Worm (Caenorhabditis elegans) whole organism, L1 larva: ENCODE data around the gene mltn-9.
A peak's percentile ranks its signal among the peaks of the same experiment; 100 is the strongest.

Experiments
- C04F5.9 ChIP-seq: sonication (generic microtip); optimal IDR thresholded peaks from 2 replicates; lab custom pipeline; 2016; ENCODE audit warnings: missing genetic modification characterization, missing compliant biosample characterization
- Y116A8C.19 ChIP-seq: sonication (generic microtip); optimal IDR thresholded peaks from 2 replicates; lab custom pipeline; 2016; ENCODE audit warnings: missing compliant biosample characterization, missing genetic modification characterization, borderline replicate concordance
- aha-1 ChIP-seq: fragments of 150-350 bp; optimal IDR thresholded peaks from 2 replicates; lab custom pipeline; 2014; ENCODE audit warnings: missing biosample characterization, missing genetic modification characterization
- alr-1 ChIP-seq: fragments of 200-800 bp; sonication (Bioruptor generic); optimal IDR thresholded peaks from 2 replicates; lab custom pipeline; 2018; ENCODE audit warnings: borderline replicate concordance, mild to moderate bottlenecking, missing genetic modification characterization, missing compliant biosample characterization
- ama-1 ChIP-seq: fragments of 150-350 bp; optimal IDR thresholded peaks from 2 replicates; lab custom pipeline; 2014
- blmp-1 ChIP-seq: fragments of 150-350 bp; optimal IDR thresholded peaks from 2 replicates; lab custom pipeline; 2014; ENCODE audit warnings: missing biosample characterization, missing genetic modification characterization
- ceh-8 ChIP-seq: fragments of 200-800 bp; sonication (Bioruptor generic); optimal IDR thresholded peaks from 2 replicates; lab custom pipeline; 2018; ENCODE audit warnings: mild to moderate bottlenecking, missing genetic modification characterization, moderate library complexity, missing compliant biosample characterization
- ces-1 ChIP-seq: fragments of 150-350 bp; optimal IDR thresholded peaks from 2 replicates; lab custom pipeline; 2014; ENCODE audit warnings: missing biosample characterization, missing genetic modification reagents, missing genetic modification characterization
- efl-1 ChIP-seq, 4 experiments: fragments of 150-350 bp; optimal IDR thresholded peaks in 3 of 4; peaks in 1 of 4; 1 replicate in 1 of 4; 2 replicates in 3 of 4; lab custom pipeline; 2014; ENCODE audit warnings: missing biosample characterization in 2 of 4, missing genetic modification characterization in 2 of 4, missing genetic modification reagents in 2 of 4
- egl-13 ChIP-seq: sonication (generic microtip); optimal IDR thresholded peaks from 2 replicates; lab custom pipeline; 2016; ENCODE audit warnings: missing genotype, missing genetic modification reagents, missing genetic modification characterization, missing compliant biosample characterization
- elt-2 ChIP-seq: sonication (generic microtip); optimal IDR thresholded peaks from 2 replicates; lab custom pipeline; 2016; ENCODE audit warnings: missing genetic modification characterization, mild to moderate bottlenecking, inconsistent platforms, missing compliant biosample characterization, missing genetic modification reagents
- fkh-4 ChIP-seq: sonication (generic microtip); optimal IDR thresholded peaks from 2 replicates; lab custom pipeline; 2016; ENCODE audit warnings: missing compliant biosample characterization, missing genetic modification characterization, borderline replicate concordance
- grh-1 ChIP-seq: fragments of 200-800 bp; sonication (Bioruptor generic); IDR thresholded peaks from 2 replicates; pipeline ENCODE4 v1.3.6; 2022; ENCODE audit warnings: missing genetic modification reagents, missing genetic modification characterization, missing compliant biosample characterization
- hlh-17 ChIP-seq: fragments of 200-800 bp; sonication (Bioruptor generic); optimal IDR thresholded peaks from 2 replicates; lab custom pipeline; 2018; ENCODE audit warnings: missing genetic modification characterization, mild to moderate bottlenecking, missing compliant biosample characterization, moderate library complexity, borderline replicate concordance
- irx-1 ChIP-seq: sonication (generic microtip); optimal IDR thresholded peaks from 2 replicates; lab custom pipeline; 2016; ENCODE audit warnings: missing genetic modification characterization, missing compliant biosample characterization
- isw-1 ChIP-seq: fragments of 200-800 bp; sonication (Bioruptor generic); IDR thresholded peaks from 2 replicates; pipeline ENCODE4 v1.3.6; 2022; ENCODE audit warnings: missing genetic modification characterization, missing compliant biosample characterization
- lin-15B ChIP-seq: fragments of 150-350 bp; sonication (generic microtip); optimal IDR thresholded peaks from 3 replicates; lab custom pipeline; 2014; ENCODE audit warnings: missing biosample characterization, missing genetic modification characterization
- lir-3 ChIP-seq: sonication (generic microtip); optimal IDR thresholded peaks from 2 replicates; lab custom pipeline; 2016; ENCODE audit warnings: mild to moderate bottlenecking, missing genetic modification characterization, moderate library complexity, missing compliant biosample characterization; ENCODE audit not compliant: poor library complexity
- lsy-2 ChIP-seq, 2 experiments: fragments of 150-350 bp; optimal IDR thresholded peaks; 2 replicates each; lab custom pipeline; 2014; ENCODE audit warnings: missing biosample characterization in 2 of 2, missing genetic modification characterization in 2 of 2
- mef-2 ChIP-seq: fragments of 150-350 bp; optimal IDR thresholded peaks from 2 replicates; lab custom pipeline; 2014; ENCODE audit warnings: missing biosample characterization, missing genetic modification characterization
- mep-1 ChIP-seq: fragments of 150-350 bp; optimal IDR thresholded peaks from 2 replicates; lab custom pipeline; 2014; ENCODE audit warnings: missing biosample characterization, missing genetic modification characterization
- nhr-11 ChIP-seq: fragments of 150-350 bp; optimal IDR thresholded peaks from 2 replicates; lab custom pipeline; 2014; ENCODE audit warnings: missing biosample characterization, missing genetic modification characterization
- nhr-237 ChIP-seq: fragments of 150-350 bp; optimal IDR thresholded peaks from 2 replicates; lab custom pipeline; 2014; ENCODE audit warnings: missing biosample characterization, missing genetic modification characterization
- nhr-47 ChIP-seq: sonication (generic microtip); optimal IDR thresholded peaks from 2 replicates; lab custom pipeline; 2016; ENCODE audit warnings: mild to moderate bottlenecking, missing genetic modification characterization, moderate library complexity, missing compliant biosample characterization
- nhr-71 ChIP-seq: sonication (generic microtip); optimal IDR thresholded peaks from 2 replicates; lab custom pipeline; 2016; ENCODE audit warnings: mild to moderate bottlenecking, missing genetic modification characterization, moderate library complexity, missing compliant biosample characterization
- nhr-76 ChIP-seq: sonication (generic microtip); optimal IDR thresholded peaks from 2 replicates; lab custom pipeline; 2017; ENCODE audit warnings: missing biosample characterization, missing genetic modification characterization
- nhr-77 ChIP-seq: fragments of 150-350 bp; optimal IDR thresholded peaks from 2 replicates; lab custom pipeline; 2014; ENCODE audit warnings: missing biosample characterization, missing genetic modification characterization
- nhr-84 ChIP-seq: sonication (generic microtip); optimal IDR thresholded peaks from 2 replicates; lab custom pipeline; 2017; ENCODE audit warnings: missing biosample characterization, missing genetic modification characterization
- nhr-90 ChIP-seq: sonication (generic microtip); optimal IDR thresholded peaks from 2 replicates; lab custom pipeline; 2016; ENCODE audit warnings: mild to moderate bottlenecking, missing genetic modification characterization, missing compliant biosample characterization; ENCODE audit not compliant: poor library complexity
- pqm-1 ChIP-seq: sonication (generic microtip); optimal IDR thresholded peaks from 3 replicates; lab custom pipeline; 2017; ENCODE audit warnings: missing biosample characterization, missing genetic modification characterization
- skn-1 ChIP-seq: fragments of 150-350 bp; optimal IDR thresholded peaks from 2 replicates; lab custom pipeline; 2014; ENCODE audit warnings: missing biosample characterization, missing genetic modification characterization
- sup-37 ChIP-seq: fragments of 200-800 bp; sonication (Bioruptor generic); optimal IDR thresholded peaks from 2 replicates; lab custom pipeline; 2018; ENCODE audit warnings: mild to moderate bottlenecking, missing genetic modification characterization, missing compliant biosample characterization
- swsn-7 ChIP-seq: sonication (generic microtip); optimal IDR thresholded peaks from 2 replicates; lab custom pipeline; 2016; ENCODE audit warnings: missing genetic modification characterization, missing compliant biosample characterization
- tlp-1 ChIP-seq: fragments of 150-350 bp; optimal IDR thresholded peaks from 2 replicates; lab custom pipeline; 2014; ENCODE audit warnings: missing biosample characterization, missing genetic modification characterization
- ztf-11 ChIP-seq, 2 experiments: sonication (generic microtip); optimal IDR thresholded peaks; 2 replicates each; lab custom pipeline; 2016 to 2017; ENCODE audit warnings: missing genetic modification characterization in 2 of 2, missing biosample characterization in 1 of 2, missing compliant biosample characterization in 1 of 2

mltn-9 gene

DNA sequence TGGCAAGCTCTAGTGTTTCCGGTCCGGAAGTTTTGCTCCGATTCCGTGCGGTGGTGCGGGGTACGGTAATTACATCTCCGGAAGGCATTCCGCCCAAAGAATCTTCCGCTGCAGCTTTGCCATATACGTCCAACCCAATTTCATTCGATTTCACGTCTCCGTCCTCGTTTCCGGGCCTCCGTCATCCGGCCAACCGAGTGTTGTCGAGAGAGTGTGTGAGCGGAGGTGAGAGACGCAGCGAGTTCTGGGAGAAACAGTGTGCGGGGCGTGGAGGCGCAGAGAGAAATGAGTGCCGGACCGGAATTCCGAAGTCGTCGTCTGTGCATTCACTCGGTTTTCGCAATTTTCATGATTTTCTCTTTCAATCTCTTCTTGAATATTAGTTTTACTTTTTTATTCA lies 46.5 kb upstream of the mltn-9 start (continued):
- TF ChIP-seq nhr-47 (tag; lab: Kevin White, UChicago) (peak; percentile 36), ceh-8 (GFP tag; lab: Kevin White, UChicago) (no peak), isw-1 (GFP tag; lab: Robert Waterston, UW) (peak; percentile 20), fkh-4 (tag; lab: Kevin White, UChicago) (no peak), lin-15B (tag; lab: Kevin White, UChicago) (no peak), mep-1 (tag; lab: Kevin White, UChicago) (no peak), nhr-84 (tag; lab: Kevin White, UChicago) (no peak), aha-1 (tag; lab: Kevin White, UChicago) (no peak), lir-3 (tag; lab: Kevin White, UChicago) (no peak), Y116A8C.19 (tag; lab: Kevin White, UChicago) (no peak), tlp-1 (no peak), nhr-90 (tag; lab: Kevin White, UChicago) (no peak), efl-1 (optimal IDR thresholded peaks at IDR 0.05; lab: Kevin White, UChicago) (peak; percentile 32 to 70), efl-1 (GFP tag; optimal IDR thresholded peaks at IDR 0.05 in 1 of 2; lab: Kevin White, UChicago) (peak; percentile 9 to 66), mef-2 (no peak), nhr-237 (tag; lab: Kevin White, UChicago) (no peak), pqm-1 (no peak), ama-1 (no peak), nhr-11 (no peak), sup-37 (GFP tag; lab: Kevin White, UChicago) (no peak), swsn-7 (tag; lab: Kevin White, UChicago) (peak; percentile 22)

DNA sequence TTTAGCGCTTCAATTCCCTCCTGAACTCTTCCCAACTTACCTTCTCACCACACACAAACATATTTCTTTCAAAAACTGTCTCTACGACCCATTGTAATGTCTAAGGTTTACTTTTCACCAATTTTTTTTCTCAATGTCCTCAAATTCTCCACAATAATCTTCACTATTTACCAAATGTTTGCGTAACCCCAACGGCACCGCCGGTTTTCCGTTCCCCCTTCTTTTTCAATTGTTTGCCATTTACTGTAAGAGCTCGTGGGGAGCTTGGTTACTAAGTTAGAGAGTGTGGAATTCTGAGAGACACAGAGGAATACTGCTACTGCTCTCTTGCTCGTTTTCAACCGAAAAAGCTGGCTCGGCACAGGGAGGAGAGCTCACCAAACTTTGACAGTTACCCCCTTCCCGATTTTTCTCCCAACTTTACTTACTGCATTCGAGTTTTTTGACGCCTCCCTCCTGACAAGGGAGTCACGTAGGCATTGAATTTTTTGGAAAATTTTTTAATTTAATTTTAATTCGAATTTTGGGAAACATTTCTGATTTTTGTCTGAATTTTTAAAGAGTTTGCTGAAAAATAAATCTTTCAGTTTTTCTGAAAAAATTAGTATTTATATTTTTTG lies 45.2 kb upstream of the mltn-9 start:
- TF ChIP-seq ces-1 (GFP tag; lab: Kevin White, UChicago) (no peak), nhr-77 (tag; lab: Kevin White, UChicago) (peak; percentile 71), lsy-2 (tag; optimal IDR thresholded peaks at IDR 0.05; lab: Kevin White, UChicago) (peak in 1 of 2 experiments; percentile 4), grh-1 (GFP tag; lab: Robert Waterston, UW) (no peak), nhr-90 (tag; lab: Kevin White, UChicago) (no peak), efl-1 (optimal IDR thresholded peaks at IDR 0.05; lab: Kevin White, UChicago) (no peak), efl-1 (GFP tag; optimal IDR thresholded peaks at IDR 0.05 in 1 of 2; lab: Kevin White, UChicago) (peak in 1 of 2 experiments; percentile 91)

DNA sequence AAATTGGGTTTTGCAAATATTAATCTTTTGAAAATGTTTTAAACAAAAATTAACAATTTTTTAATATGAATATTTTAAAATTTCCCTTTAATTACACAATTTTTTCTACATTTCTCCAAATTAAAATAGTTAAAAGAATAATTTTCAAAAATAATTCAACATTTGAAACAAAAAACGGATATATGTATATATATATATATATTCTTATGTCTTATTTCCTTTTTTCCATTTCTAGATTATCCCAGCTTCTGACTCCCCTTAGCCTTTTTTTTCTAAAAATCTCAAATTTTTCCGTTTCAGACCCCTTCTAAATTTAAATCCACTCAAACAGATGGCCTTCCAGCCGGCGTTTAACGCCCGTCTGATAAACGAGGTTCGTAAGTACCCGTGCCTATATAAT lies 42.5 kb upstream of the mltn-9 start, which contains the start of gene madf-5:
Gene madf-5 (plus strand): TSS at position 301 of the 400 bp plus-strand sequence.
- no peak for TF ChIP-seq nhr-71 (tag; lab: Kevin White, UChicago)

DNA sequence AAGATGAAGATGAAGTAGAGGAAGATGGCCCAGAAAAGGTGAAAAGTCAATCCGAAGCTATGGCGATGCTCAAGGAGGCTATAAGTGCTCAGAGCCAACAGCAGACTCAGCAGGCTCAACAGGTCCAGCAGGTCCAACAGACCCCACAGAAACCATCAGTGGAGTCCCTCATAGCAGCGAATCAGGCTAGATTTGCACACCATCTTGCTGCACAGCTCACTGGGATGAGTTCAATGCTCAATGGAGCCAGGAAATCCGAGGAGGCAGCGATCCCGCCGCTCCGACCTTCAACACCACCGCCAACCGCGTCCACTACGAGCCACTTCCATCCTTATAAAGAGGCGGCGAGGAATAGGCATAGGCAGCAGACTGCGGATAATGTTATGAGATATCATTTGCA lies 41.0 kb upstream of the mltn-9 start:
- TF ChIP-seq egl-13 (tag; lab: Kevin White, UChicago) (no peak), blmp-1 (tag; lab: Kevin White, UChicago) (no peak), elt-2 (tag; lab: Kevin White, UChicago) (no peak), skn-1 (tag; lab: Kevin White, UChicago) (no peak), irx-1 (tag; lab: Kevin White, UChicago) (no peak), ama-1 (no peak), Y116A8C.19 (tag; lab: Kevin White, UChicago) (no peak)
- TF ChIP-seq, all 84 proteins: peak for 0

DNA sequence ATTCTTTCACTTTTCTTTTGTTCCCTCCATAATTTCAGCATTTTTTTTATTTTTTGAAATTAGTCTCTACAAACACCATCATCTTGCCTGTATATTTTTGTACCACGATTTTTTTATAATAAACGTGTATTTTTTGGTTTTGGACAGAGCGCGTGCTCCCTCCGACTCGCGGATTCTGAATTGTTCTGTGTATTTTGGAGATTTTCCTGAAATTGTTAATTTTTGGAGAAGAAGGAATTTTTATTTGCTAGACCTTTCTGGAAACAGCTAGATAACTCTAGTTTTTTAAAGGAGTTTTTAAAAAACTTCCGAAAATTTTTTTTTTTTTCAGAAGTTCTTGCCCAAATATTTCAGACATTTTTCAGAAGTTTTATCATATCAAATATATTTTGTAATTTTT lies 39.4 kb upstream of the mltn-9 start, which contains the start of gene C01G12.13:
Gene C01G12.13 (plus strand): TSS at position 301 of the 400 bp plus-strand sequence.
- TF ChIP-seq alr-1 (tag; lab: Kevin White, UChicago) (no peak), hlh-17 (no peak), ces-1 (GFP tag; lab: Kevin White, UChicago) (no peak), isw-1 (GFP tag; lab: Robert Waterston, UW) (no peak), C04F5.9 (tag; lab: Kevin White, UChicago) (no peak), ztf-11 (tag; optimal IDR thresholded peaks at IDR 0.05; lab: Kevin White, UChicago) (no peak), nhr-76 (tag; lab: Kevin White, UChicago) (no peak)
